Comparison of ENCODE assay signal across 7 worm cellular contexts in genomic region chrIII:11814653-11815052, ce11.
TF ChIP-seq lines count a peak whose summit lies in the region.

No protein-coding gene starts in this region.

TF ChIP-seq in whole organism, L1 larva, 84 proteins besides CTCF, POLR2A, EP300 and RAD21 (continues in another document):
- TF ChIP-seq ceh-8 (GFP tag; optimal IDR thresholded peaks at IDR 0.05; lab: Kevin White, UChicago) (no peak), nhr-84 (tag; optimal IDR thresholded peaks at IDR 0.05; lab: Kevin White, UChicago) (no peak), aha-1 (tag; optimal IDR thresholded peaks at IDR 0.05; lab: Kevin White, UChicago) (no peak), blmp-1 (tag; optimal IDR thresholded peaks at IDR 0.05; lab: Kevin White, UChicago) (peak; percentile 86), alr-1 (tag; optimal IDR thresholded peaks at IDR 0.05; lab: Kevin White, UChicago; ENCODE audit: borderline replicate concordance) (no peak), C34B4.2 (tag; optimal IDR thresholded peaks at IDR 0.05; lab: Kevin White, UChicago) (no peak), ets-5 (GFP tag; IDR thresholded peaks at IDR 0.05; lab: Robert Waterston, UW) (no peak), sox-4 (tag; optimal IDR thresholded peaks at IDR 0.05; lab: Kevin White, UChicago) (no peak), ces-1 (GFP tag; optimal IDR thresholded peaks at IDR 0.05; lab: Kevin White, UChicago) (no peak), mep-1 (tag; optimal IDR thresholded peaks at IDR 0.05; lab: Kevin White, UChicago) (peak; percentile 34), lsy-2 (tag; optimal IDR thresholded peaks at IDR 0.05; lab: Kevin White, UChicago) (no peak), nhr-20 (tag; optimal IDR thresholded peaks at IDR 0.05; lab: Kevin White, UChicago) (peak; percentile 29), lir-3 (tag; optimal IDR thresholded peaks at IDR 0.05; lab: Kevin White, UChicago; ENCODE audit: poor library complexity) (no peak)

TF ChIP-seq in whole organism, L2 larva, 48 proteins besides CTCF, POLR2A, EP300 and RAD21:
- TF ChIP-seq lin-11 (tag; optimal IDR thresholded peaks at IDR 0.05; lab: Kevin White, UChicago) = no peak
- TF ChIP-seq nhr-6 (tag; optimal IDR thresholded peaks at IDR 0.05; lab: Kevin White, UChicago) = peak; percentile 22
- no peak for TF ChIP-seq ama-1 (optimal IDR thresholded peaks at IDR 0.05; lab: Kevin White, UChicago)
- TF ChIP-seq fos-1 (tag; optimal IDR thresholded peaks at IDR 0.05; lab: Kevin White, UChicago) = no peak
- peak; percentile 37 for TF ChIP-seq sma-3 (GFP tag; optimal IDR thresholded peaks at IDR 0.05; lab: Kevin White, UChicago)
- no peak for TF ChIP-seq lin-39 (tag; optimal IDR thresholded peaks at IDR 0.05; lab: Kevin White, UChicago)
- no peak for TF ChIP-seq ceh-16 (tag; optimal IDR thresholded peaks at IDR 0.05; lab: Kevin White, UChicago)
- TF ChIP-seq snpc-4 (tag; optimal IDR thresholded peaks at IDR 0.05; lab: Kevin White, UChicago) = no peak
- TF ChIP-seq nhr-25 (tag; optimal IDR thresholded peaks at IDR 0.05; lab: Kevin White, UChicago) = peak; percentile 39
- peak; percentile 61 for TF ChIP-seq blmp-1 (tag; optimal IDR thresholded peaks at IDR 0.05; lab: Kevin White, UChicago; ENCODE audit: insufficient read depth)
- TF ChIP-seq sma-9 (GFP tag; optimal IDR thresholded peaks at IDR 0.05; lab: Kevin White, UChicago) = peak; percentile 45
- no peak for TF ChIP-seq sma-9 (tag; optimal IDR thresholded peaks at IDR 0.05; lab: Kevin White, UChicago)
- peak; percentile 64 for TF ChIP-seq sem-4 (tag; optimal IDR thresholded peaks at IDR 0.05; lab: Kevin White, UChicago)
- TF ChIP-seq peb-1 (tag; optimal IDR thresholded peaks at IDR 0.05; lab: Kevin White, UChicago) = no peak

TF ChIP-seq in whole organism, L3 larva, 47 proteins besides CTCF, POLR2A, EP300 and RAD21:
- TF ChIP-seq nhr-25 (tag; optimal IDR thresholded peaks at IDR 0.05; lab: Kevin White, UChicago) = peak; percentile 45
- TF ChIP-seq snpc-4 (tag; optimal IDR thresholded peaks at IDR 0.05; lab: Kevin White, UChicago) = no peak
- TF ChIP-seq aly-2 (tag; optimal IDR thresholded peaks at IDR 0.05; lab: Kevin White, UChicago) = no peak
- TF ChIP-seq mml-1 (tag; optimal IDR thresholded peaks at IDR 0.05; lab: Kevin White, UChicago) = no peak
- no peak for TF ChIP-seq ceh-16 (tag; optimal IDR thresholded peaks at IDR 0.05; lab: Kevin White, UChicago)
- TF ChIP-seq daf-12 (tag; optimal IDR thresholded peaks at IDR 0.05; lab: Kevin White, UChicago) = no peak
- no peak for TF ChIP-seq fkh-10 (GFP tag; optimal IDR thresholded peaks at IDR 0.05; lab: Kevin White, UChicago)
- peak; percentile 20 for TF ChIP-seq nhr-23 (tag; optimal IDR thresholded peaks at IDR 0.05; lab: Kevin White, UChicago)
- TF ChIP-seq lsy-12 (tag; optimal IDR thresholded peaks at IDR 0.05; lab: Kevin White, UChicago) = no peak

TF ChIP-seq in whole organism, L4 larva, 104 proteins besides CTCF, POLR2A, EP300 and RAD21:
- no peak for TF ChIP-seq nhr-77 (tag; optimal IDR thresholded peaks at IDR 0.05; lab: Kevin White, UChicago)
- peak; percentile 78 for TF ChIP-seq nhr-25 (tag; optimal IDR thresholded peaks at IDR 0.05; lab: Kevin White, UChicago; ENCODE audit: borderline replicate concordance, insufficient read depth)
- TF ChIP-seq nhr-28 (tag; optimal IDR thresholded peaks at IDR 0.05; lab: Kevin White, UChicago) = peak; percentile 17
- no peak for TF ChIP-seq set-16 (GFP tag; IDR thresholded peaks at IDR 0.05; lab: Robert Waterston, UW)
- no peak for TF ChIP-seq saeg-2 (GFP tag; IDR thresholded peaks at IDR 0.05; lab: Robert Waterston, UW)
- TF ChIP-seq daf-12 (tag; optimal IDR thresholded peaks at IDR 0.05; lab: Kevin White, UChicago) = no peak

TF ChIP-seq in whole organism, late embryonic, 69 proteins besides CTCF, POLR2A, EP300 and RAD21:
- TF ChIP-seq K02D7.2 (tag; optimal IDR thresholded peaks at IDR 0.05; lab: Kevin White, UChicago) (peak; percentile 12), ttx-3 (tag; optimal IDR thresholded peaks at IDR 0.05; lab: Kevin White, UChicago) (no peak)
TF ChIP-seq in whole organism, late embryonic: peak in this region for 1.

TF ChIP-seq in whole organism, mixed stage, embryonic, 35 proteins besides CTCF, POLR2A, EP300 and RAD21:
- TF ChIP-seq mep-1 (tag; optimal IDR thresholded peaks at IDR 0.05; lab: Kevin White, UChicago) (no peak), ceh-43 (GFP tag; optimal IDR thresholded peaks at IDR 0.05; lab: Kevin White, UChicago) (no peak), mab-5 (tag; optimal IDR thresholded peaks at IDR 0.05; lab: Kevin White, UChicago) (no peak), cnd-1 (tag; optimal IDR thresholded peaks at IDR 0.05; lab: Kevin White, UChicago) (no peak), hlh-1 (tag; optimal IDR thresholded peaks at IDR 0.05; lab: Kevin White, UChicago) (no peak), nhr-28 (tag; optimal IDR thresholded peaks at IDR 0.05; lab: Kevin White, UChicago) (no peak), pha-4 (tag; optimal IDR thresholded peaks at IDR 0.05; lab: Kevin White, UChicago) (no peak), blmp-1 (tag; optimal IDR thresholded peaks at IDR 0.05; lab: Kevin White, UChicago) (peak; percentile 58), ceh-39 (tag; optimal IDR thresholded peaks at IDR 0.05; lab: Kevin White, UChicago) (no peak)

TF ChIP-seq in whole organism, young adult, 124 proteins besides CTCF, POLR2A, EP300 and RAD21:
- TF ChIP-seq lin-40 (tag; optimal IDR thresholded peaks at IDR 0.05; lab: Kevin White, UChicago) (peak; percentile 7), F10E7.11 (tag; optimal IDR thresholded peaks at IDR 0.05; lab: Kevin White, UChicago) (no peak)
TF ChIP-seq in whole organism, young adult: peak in this region for 1.
